Fruit fly (Drosophila melanogaster) whole organism, adult: ENCODE data around the gene CG12590.
A peak's percentile ranks its signal among the peaks of the same experiment; 100 is the strongest.

Experiments used
- CG7101 ChIP-seq: fragments of 200-800 bp; sonication (Bioruptor generic); optimal IDR thresholded peaks from 2 replicates; lab custom pipeline; 2018; ENCODE audit warnings: missing biosample characterization, mild to moderate bottlenecking, missing genetic modification characterization, moderate library complexity
- cic ChIP-seq: fragments of 200-800 bp; sonication (Bioruptor generic); optimal IDR thresholded peaks from 2 replicates; lab custom pipeline; 2017; ENCODE audit warnings: missing biosample characterization, mild to moderate bottlenecking, missing genetic modification characterization, moderate library complexity
- cnc ChIP-seq, 2 experiments: fragments of >200 bp; optimal IDR thresholded peaks; 2 replicates each; lab custom pipeline; 2017
- pad ChIP-seq: fragments of 200-800 bp; sonication (Bioruptor generic); optimal IDR thresholded peaks from 3 replicates; lab custom pipeline; 2017; ENCODE audit warnings: missing biosample characterization, missing genetic modification characterization, mild to moderate bottlenecking, moderate library complexity, missing genetic modification reagents

DNA sequence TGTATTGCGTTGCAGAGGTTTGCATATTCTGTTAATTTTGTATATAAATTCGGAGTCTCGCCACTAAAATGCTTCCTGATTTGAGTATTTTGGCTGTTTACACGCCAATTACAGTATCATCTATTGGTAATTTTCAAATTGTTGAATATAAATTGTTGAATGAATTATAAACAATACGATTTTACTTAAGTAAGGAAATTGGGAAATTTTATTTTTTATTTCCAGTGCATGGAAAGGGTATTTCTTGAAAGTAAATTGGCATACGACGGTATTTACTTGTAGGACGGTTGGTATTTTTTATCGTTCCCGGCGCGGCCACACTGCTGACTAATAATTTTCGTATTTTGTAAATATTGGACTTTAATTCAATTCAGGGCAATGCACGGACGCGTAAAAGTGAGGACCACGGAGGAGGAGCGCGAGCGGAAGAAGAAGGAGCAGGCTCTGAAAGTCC is 31.6 kb upstream of the CG12590 start, which contains the start of gene RabGGTa:
- no peak for TF ChIP-seq pad
- TF ChIP-seq cnc (optimal IDR thresholded peaks at IDR 0.05; lab: Kevin White, UChicago): no peak
- no peak for TF ChIP-seq cic (GFP tag; lab: Kevin White, UChicago)
- peak; percentile 45 for TF ChIP-seq CG7101 (tag; lab: Kevin White, UChicago)
